Fruit fly (Drosophila melanogaster) S2 (cell line): ENCODE measurements around the gene CG7966.

Experiments used
- CG8478 ChIP-seq: fragments of >200 bp; optimal IDR thresholded peaks from 2 replicates; lab custom pipeline; 2018
- CTCF ChIP-seq, 2 experiments: fragments of >200 bp; optimal IDR thresholded peaks; 2 replicates each; lab custom pipeline; 2018

- TF ChIP-seq CG8478, result no peak
- TF ChIP-seq CTCF (optimal IDR thresholded peaks at IDR 0.05; lab: Kevin White, UChicago), result no peak
Measured at dm6 chr3R:13030257-13031173, 20.7 kb downstream of the CG7966 start, which contains the start of the genes CG46281 and CG46280.
